Fruit fly (Drosophila melanogaster): ENCODE measurements around the gene CG6621.

The CG6621 gene

dm6 chr3R:10884031-10884677, 9.2 kb downstream of the CG6621 start (continued):
- TF ChIP-seq Dfd (GFP tag; optimal IDR thresholded peaks at IDR 0.05) (no peak), CG43689 (GFP tag; IDR thresholded peaks at IDR 0.05) (peak; percentile 60), Ets65A (GFP tag) (peak; percentile 23), sd (tag; optimal IDR thresholded peaks at IDR 0.05) (peak; percentile 51), CG30403 (GFP tag; optimal IDR thresholded peaks at IDR 0.05) (peak; percentile 62), bcd (GFP tag; optimal IDR thresholded peaks at IDR 0.05) (peak; percentile 80), CG5953 (GFP tag; IDR thresholded peaks at IDR 0.05) (0 out of 2 replicates have a peak, but pooled peaks have one; percentile 50), gfzf (GFP tag; optimal IDR thresholded peaks at IDR 0.05) (no peak), ewg (GFP tag; optimal IDR thresholded peaks at IDR 0.05) (no peak), fd96Cb (tag; optimal IDR thresholded peaks at IDR 0.05) (peak; percentile 58), pzg (GFP tag; optimal IDR thresholded peaks at IDR 0.05) (no peak), wdn (GFP tag; IDR thresholded peaks at IDR 0.05) (peak; percentile 75), Lim3 (GFP tag; IDR thresholded peaks at IDR 0.05) (peak; percentile 44; the same call in 1 of the 2 replicates), CG11456 (GFP tag; IDR thresholded peaks at IDR 0.05) (peak; percentile 88), exex (tag; optimal IDR thresholded peaks at IDR 0.05) (peak; percentile 67), dmrt11E (tag; optimal IDR thresholded peaks at IDR 0.05) (no peak), schlank (tag; optimal IDR thresholded peaks at IDR 0.05) (peak; percentile 45), usp (GFP tag; optimal IDR thresholded peaks at IDR 0.05) (no peak), cato (GFP tag; optimal IDR thresholded peaks at IDR 0.05; ENCODE audit: borderline replicate concordance) (no peak), Asciz (GFP tag; optimal IDR thresholded peaks at IDR 0.05) (peak; percentile 82), salm (tag; optimal IDR thresholded peaks at IDR 0.05) (peak; percentile 61), CG18476 (GFP tag; optimal IDR thresholded peaks at IDR 0.05) (peak; percentile 16), unc-4 (GFP tag; IDR thresholded peaks at IDR 0.05; ENCODE audit: partially characterized antibody) (no peak), zen (tag; optimal IDR thresholded peaks at IDR 0.05) (peak; percentile 62), CG13123 (GFP tag; optimal IDR thresholded peaks at IDR 0.05) (no peak), esg (GFP tag; conservative IDR thresholded peaks at IDR 0.05) (peak; percentile 64), CG14667 (GFP tag; IDR thresholded peaks at IDR 0.05) (peak; percentile 65), tup (GFP tag; optimal IDR thresholded peaks at IDR 0.05) (peak; percentile 39), CG9932 (GFP tag; IDR thresholded peaks at IDR 0.05) (peak; percentile 83), CG11723 (GFP tag; optimal IDR thresholded peaks at IDR 0.05) (no peak), CG3281 (GFP tag; optimal IDR thresholded peaks at IDR 0.05) (peak; percentile 87), tx (GFP tag; optimal IDR thresholded peaks at IDR 0.05) (no peak), z (GFP tag; IDR thresholded peaks at IDR 0.05) (no peak), ash1 (GFP tag; optimal IDR thresholded peaks at IDR 0.05) (no peak), CG14050 (GFP tag; IDR thresholded peaks at IDR 0.05) (peak; percentile 67), gsb-n (tag; optimal IDR thresholded peaks at IDR 0.05) (no peak), CG13296 (GFP tag; optimal IDR thresholded peaks at IDR 0.05) (peak; percentile 87), Opbp (GFP tag; IDR thresholded peaks at IDR 0.05; ENCODE audit: partially characterized antibody) (no peak), GATAe (GFP tag; conservative IDR thresholded peaks at IDR 0.05) (peak; percentile 12; the same call in 1 of the 2 replicates), Hr3 (GFP tag; optimal IDR thresholded peaks at IDR 0.05) (peak; percentile 27), oc (tag; optimal IDR thresholded peaks at IDR 0.05) (no peak), Myb (GFP tag; optimal IDR thresholded peaks at IDR 0.05) (no peak), Usf (GFP tag; optimal IDR thresholded peaks at IDR 0.05) (no peak), her (GFP tag; optimal IDR thresholded peaks at IDR 0.05) (no peak), Hey (tag; optimal IDR thresholded peaks at IDR 0.05) (no peak), Ssrp (tag; optimal IDR thresholded peaks at IDR 0.05) (peak; percentile 33), Dref (GFP tag; IDR thresholded peaks at IDR 0.05) (peak; percentile 26; the same call in 1 of the 2 replicates), phol (tag; optimal IDR thresholded peaks at IDR 0.05) (peak; percentile 69), CG8765 (GFP tag; IDR thresholded peaks at IDR 0.05) (no peak), Vsx1 (GFP tag; optimal IDR thresholded peaks at IDR 0.05) (peak; percentile 71)
